Worm (Caenorhabditis elegans): ENCODE results near the gene lhfp-4.
A peak's percentile ranks its signal among the peaks of the same experiment; 100 is the strongest.

The lhfp-4 gene

DNA sequence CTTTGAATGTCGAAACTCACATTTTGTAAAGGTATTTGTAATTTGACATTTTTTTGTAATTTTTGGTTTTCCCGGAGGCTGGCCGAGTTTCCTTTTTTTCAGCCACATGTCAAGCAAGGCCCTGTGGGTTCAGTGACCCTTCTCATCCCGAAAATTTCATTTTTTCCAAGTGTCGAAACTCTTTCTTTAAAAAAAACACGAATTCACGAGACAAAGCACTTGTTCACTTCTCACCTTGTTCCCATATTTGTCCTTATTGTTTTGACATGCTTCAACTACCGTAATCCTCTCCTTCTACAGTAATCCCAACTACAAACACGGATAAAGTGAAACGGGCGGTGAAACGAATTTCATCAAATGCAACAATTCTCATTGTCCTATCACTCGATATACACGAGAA is at the start of gene lhfp-4:
TSS of gene lhfp-4 (plus strand) at position 301 of the 400 bp plus-strand sequence.
- no peak for TF ChIP-seq nhr-76 (tag; optimal IDR thresholded peaks at IDR 0.05)
- TF ChIP-seq spr-3 (GFP tag; optimal IDR thresholded peaks at IDR 0.05), result no peak
- no peak for TF ChIP-seq F37D6.2 (tag; optimal IDR thresholded peaks at IDR 0.05)
- no peak for TF ChIP-seq unc-62 (GFP tag; optimal IDR thresholded peaks at IDR 0.05 in 1 of 2)
- no peak for TF ChIP-seq unc-62 (tag; optimal IDR thresholded peaks at IDR 0.05)
- TF ChIP-seq unc-130 (GFP tag; optimal IDR thresholded peaks at IDR 0.05), result no peak
- TF ChIP-seq F10B5.3 (tag; optimal IDR thresholded peaks at IDR 0.05), result no peak
- TF ChIP-seq D1046.2 (GFP tag; IDR thresholded peaks at IDR 0.05), result no peak
- TF ChIP-seq aha-1 (tag), result no peak
- TF ChIP-seq hif-1 (tag; optimal IDR thresholded peaks at IDR 0.05), result no peak
- no peak for TF ChIP-seq nhr-6 (tag; optimal IDR thresholded peaks at IDR 0.05)
- no peak for TF ChIP-seq dmd-6 (GFP tag; IDR thresholded peaks at IDR 0.05)
- no peak for TF ChIP-seq aly-2 (tag; optimal IDR thresholded peaks at IDR 0.05)
- no peak for TF ChIP-seq nhr-25 (tag; optimal IDR thresholded peaks at IDR 0.05; ENCODE audit: borderline replicate concordance, insufficient read depth)
- no peak for TF ChIP-seq rbr-2 (tag; optimal IDR thresholded peaks at IDR 0.05)
- TF ChIP-seq sdz-12 (GFP tag; optimal IDR thresholded peaks at IDR 0.05), result no peak
- TF ChIP-seq saeg-2 (GFP tag; IDR thresholded peaks at IDR 0.05), result no peak
- TF ChIP-seq lin-15B (tag; optimal IDR thresholded peaks at IDR 0.05), result no peak
- TF ChIP-seq Y48G9A.11 (GFP tag; IDR thresholded peaks at IDR 0.05), result no peak
- TF ChIP-seq attf-4 (tag; optimal IDR thresholded peaks at IDR 0.05), result no peak
- TF ChIP-seq ceh-62 (tag; optimal IDR thresholded peaks at IDR 0.05), result no peak

DNA sequence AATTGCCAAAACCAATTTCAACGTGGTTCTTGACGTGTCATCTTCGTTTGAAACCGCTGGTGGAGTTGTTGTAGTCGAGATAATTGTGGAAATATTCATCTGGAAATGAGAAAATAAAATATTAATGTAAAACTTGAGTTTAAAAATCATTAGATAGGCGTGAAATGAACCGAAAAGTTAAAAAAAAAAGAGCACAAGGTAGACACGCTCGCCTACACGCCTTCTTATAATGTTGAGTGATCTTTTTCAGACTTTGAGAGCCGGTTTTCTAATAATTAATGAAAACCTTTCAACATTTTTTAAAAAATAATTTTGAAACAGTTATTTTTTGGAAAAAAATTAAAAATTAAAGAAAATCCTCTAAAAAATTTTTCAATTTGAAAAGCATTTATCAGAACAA is 44.4 kb upstream of the lhfp-4 start, which contains the start of gene npr-32:
TSS of gene npr-32 (minus strand) at position 101 of the 400 bp plus-strand sequence.
- no peak for TF ChIP-seq daf-19 (GFP tag; conservative IDR thresholded peaks at IDR 0.05)
- TF ChIP-seq hif-1 (tag; optimal IDR thresholded peaks at IDR 0.05), result no peak
- TF ChIP-seq ceh-20 (GFP tag; IDR thresholded peaks at IDR 0.05), result no peak
- TF ChIP-seq aha-1 (tag), result no peak
- no peak for TF ChIP-seq ztf-11 (tag; optimal IDR thresholded peaks at IDR 0.05)
- no peak for TF ChIP-seq dmd-6 (GFP tag; IDR thresholded peaks at IDR 0.05)
- no peak for TF ChIP-seq egl-43 (GFP tag; IDR thresholded peaks at IDR 0.05)
- no peak for TF ChIP-seq ctbp-1 (GFP tag; IDR thresholded peaks at IDR 0.05)
- no peak for TF ChIP-seq mdl-1 (tag; optimal IDR thresholded peaks at IDR 0.05)

DNA sequence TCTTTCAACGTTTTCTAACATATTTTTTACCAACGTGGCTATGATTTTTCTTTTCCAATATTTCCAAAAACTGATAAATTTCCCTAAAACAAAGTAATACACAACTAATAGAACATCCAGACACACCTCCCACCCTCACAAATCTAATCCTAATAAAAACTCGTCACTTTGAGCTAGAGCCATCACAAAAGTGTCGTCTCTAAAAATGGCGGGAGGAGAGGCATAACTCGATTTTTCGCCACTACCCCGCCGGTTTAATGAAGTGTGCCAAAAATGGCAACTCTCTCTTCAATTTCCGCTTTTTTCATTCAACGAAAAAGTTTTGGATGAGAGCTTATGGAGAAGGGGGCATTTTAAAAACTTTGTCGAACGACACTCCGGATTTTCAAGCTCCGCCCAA is 42.5 kb upstream of the lhfp-4 start:
- TF ChIP-seq mes-2 (tag; optimal IDR thresholded peaks at IDR 0.05; ENCODE audit: poor library complexity, severe bottlenecking) (no peak), ceh-32 (tag; optimal IDR thresholded peaks at IDR 0.05; ENCODE audit: poor library complexity) (no peak), ces-1 (GFP tag; optimal IDR thresholded peaks at IDR 0.05) (peak; percentile 41)

DNA sequence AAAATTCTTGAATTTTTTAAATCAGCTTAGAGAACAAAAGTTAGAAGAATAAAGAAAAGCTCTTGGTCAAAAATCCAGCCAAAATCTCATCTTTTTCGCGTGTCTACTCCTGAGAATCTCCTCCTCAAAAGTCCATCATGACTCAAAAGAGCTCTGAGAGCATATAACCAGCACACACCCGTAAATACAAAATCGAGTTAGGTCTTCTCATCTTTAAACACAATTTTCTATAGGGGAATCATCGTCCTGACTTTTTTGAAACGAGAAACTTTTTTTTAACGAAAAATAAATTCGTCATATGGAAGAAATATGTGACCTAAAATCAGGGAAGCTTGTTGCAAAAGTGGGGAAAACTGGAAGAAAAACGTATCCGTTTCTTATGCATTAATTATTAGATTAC is 41.9 kb upstream of the lhfp-4 start:
- TF ChIP-seq unc-62 (GFP tag; optimal IDR thresholded peaks at IDR 0.05 in 1 of 2) (no peak), unc-62 (tag; optimal IDR thresholded peaks at IDR 0.05) (no peak), fkh-10 (GFP tag; optimal IDR thresholded peaks at IDR 0.05) (peak; percentile 75), ces-1 (GFP tag; optimal IDR thresholded peaks at IDR 0.05) (peak; percentile 77)

DNA sequence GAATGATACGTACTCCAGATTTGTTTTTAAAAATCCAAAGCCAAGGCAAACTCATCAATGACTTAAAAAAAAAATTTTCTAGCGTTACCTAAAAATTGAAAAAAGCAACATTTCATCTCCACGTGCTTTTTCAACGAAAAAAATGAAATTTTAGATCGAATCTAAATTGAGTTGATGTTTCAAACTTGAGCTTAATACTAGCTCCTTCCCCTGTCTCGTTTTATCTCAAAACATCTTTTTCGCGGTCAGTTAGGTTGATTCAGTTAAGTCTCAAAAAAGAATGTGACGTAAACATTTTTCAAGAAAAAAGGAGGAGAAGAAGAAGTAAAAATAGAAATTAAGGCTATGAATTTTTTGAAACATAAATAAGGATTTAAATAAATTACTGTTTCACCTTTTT is 38.4 kb upstream of the lhfp-4 start:
- no peak for TF ChIP-seq ceh-44 (GFP tag; IDR thresholded peaks at IDR 0.05)
- TF ChIP-seq zfp-3 (GFP tag; conservative IDR thresholded peaks at IDR 0.05), result no peak
- TF ChIP-seq R02D3.7 (tag; optimal IDR thresholded peaks at IDR 0.05), result no peak
- peak; percentile 64 for TF ChIP-seq fkh-10 (GFP tag; optimal IDR thresholded peaks at IDR 0.05)
- no peak for TF ChIP-seq lin-15B (tag; optimal IDR thresholded peaks at IDR 0.05)
